Fruit fly (Drosophila melanogaster): ENCODE measurements around the gene Npc2b.
A peak's percentile ranks its signal among the peaks of the same experiment; 100 is the strongest.

Gene Npc2b

dm6 chr3R:14077026-14077425, 12.3 kb upstream of the Npc2b start (continued):
- TF ChIP-seq CG34422 (GFP tag; IDR thresholded peaks at IDR 0.05) (peak; percentile 53; the same call in 2 of the 3 replicates), CG1832 (GFP tag; optimal IDR thresholded peaks at IDR 0.05) (no peak), hth (optimal IDR thresholded peaks at IDR 0.05) (no peak), BtbVII (GFP tag; optimal IDR thresholded peaks at IDR 0.05) (peak; percentile 35), stc (GFP tag; IDR thresholded peaks at IDR 0.05) (peak; percentile 47; the same call in 1 of the 2 replicates), CG4282 (GFP tag; optimal IDR thresholded peaks at IDR 0.05) (no peak), Aef1 (GFP tag; IDR thresholded peaks at IDR 0.05) (peak; percentile 47; the same call in 2 of the 3 replicates), CG6765 (GFP tag; optimal IDR thresholded peaks at IDR 0.05) (no peak), ttk (GFP tag; IDR thresholded peaks at IDR 0.05) (0 out of 2 replicates have a peak, but pooled peaks have one; percentile 45), Fer2 (tag; optimal IDR thresholded peaks at IDR 0.05) (no peak), CG18011 (GFP tag; optimal IDR thresholded peaks at IDR 0.05) (no peak), CG4328 (GFP tag; optimal IDR thresholded peaks at IDR 0.05) (peak; percentile 6), gem (tag; optimal IDR thresholded peaks at IDR 0.05) (peak; percentile 51), Meics (GFP tag; optimal IDR thresholded peaks at IDR 0.05) (peak; percentile 34), Dip2 (GFP tag; IDR thresholded peaks at IDR 0.05) (no peak), CG7928 (GFP tag; optimal IDR thresholded peaks at IDR 0.05) (no peak), CG6854 (GFP tag; optimal IDR thresholded peaks at IDR 0.05) (peak; percentile 23), CG5953 (GFP tag; IDR thresholded peaks at IDR 0.05) (peak; percentile 12; the same call in 1 of the 2 replicates), zf30C (GFP tag; optimal IDR thresholded peaks at IDR 0.05) (no peak), sqz (GFP tag; optimal IDR thresholded peaks at IDR 0.05) (no peak), CG11247 (GFP tag; IDR thresholded peaks at IDR 0.05) (peak; percentile 66; the same call in 1 of the 2 replicates), rib (GFP tag; IDR thresholded peaks at IDR 0.05) (no peak), Gsc (GFP tag; IDR thresholded peaks at IDR 0.05) (no peak), Rfx (GFP tag; IDR thresholded peaks at IDR 0.05) (peak; percentile 69), HLH3B (GFP tag; IDR thresholded peaks at IDR 0.05) (peak; percentile 68), Kr (GFP tag; optimal IDR thresholded peaks at IDR 0.05) (no peak), Dfd (GFP tag; optimal IDR thresholded peaks at IDR 0.05) (no peak), vfl (GFP tag; optimal IDR thresholded peaks at IDR 0.05) (no peak), lilli (GFP tag; optimal IDR thresholded peaks at IDR 0.05) (peak; percentile 7), fu2 (GFP tag; optimal IDR thresholded peaks at IDR 0.05) (no peak), CG13894 (tag; optimal IDR thresholded peaks at IDR 0.05) (no peak), CG10366 (GFP tag; IDR thresholded peaks at IDR 0.05) (peak; percentile 40; the same call in 1 of the 2 replicates), prd (optimal IDR thresholded peaks at IDR 0.05) (no peak), prd (GFP tag; IDR thresholded peaks at IDR 0.05) (peak; percentile 78), CG4854 (GFP tag; optimal IDR thresholded peaks at IDR 0.05) (peak; percentile 13), CG2129 (GFP tag; IDR thresholded peaks at IDR 0.05; ENCODE audit: partially characterized antibody) (no peak), CG7839 (tag; optimal IDR thresholded peaks at IDR 0.05) (peak; percentile 49), fd96Cb (tag; optimal IDR thresholded peaks at IDR 0.05) (peak; percentile 59), Ets97D (GFP tag; optimal IDR thresholded peaks at IDR 0.05) (no peak), Chrac-16 (GFP tag; optimal IDR thresholded peaks at IDR 0.05) (peak; percentile 6), ken (GFP tag; IDR thresholded peaks at IDR 0.05) (0 out of 3 replicates have a peak, but pooled peaks have one; percentile 45), danr (GFP tag; IDR thresholded peaks at IDR 0.05) (0 out of 2 replicates have a peak, but pooled peaks have one; percentile 19)

- TF ChIP-seq CG7745 (tag; optimal IDR thresholded peaks at IDR 0.05), result no peak
- no peak for TF ChIP-seq NfI (GFP tag; optimal IDR thresholded peaks at IDR 0.05)
- TF ChIP-seq Dfd (GFP tag; optimal IDR thresholded peaks at IDR 0.05), result peak in 1 of 2 experiments; percentile 59
Observed at dm6 chr3R:14081526-14081925, 7.8 kb upstream of the Npc2b start.

Data from whole organism, embryonic.